Fruit fly (Drosophila melanogaster) whole organism, embryonic: ENCODE results near the gene aux.

Source experiments
- Abd-B ChIP-seq: fragments of 200-800 bp; sonication (Bioruptor generic); optimal IDR thresholded peaks from 2 replicates; lab custom pipeline; 2018; ENCODE audit warnings: missing biosample characterization, mild to moderate bottlenecking, missing genetic modification characterization, moderate library complexity
- Adf1 ChIP-seq: fragments of 200-800 bp; sonication (Bioruptor generic); IDR thresholded peaks from 2 replicates; pipeline ENCODE4 v1.3.6; 2022; ENCODE audit warnings: missing biosample characterization, missing genetic modification characterization
- Atf3 ChIP-seq: fragments of 200-800 bp; sonication (Bioruptor generic); optimal IDR thresholded peaks from 3 replicates; lab custom pipeline; 2016; ENCODE audit warnings: missing biosample characterization, missing genetic modification characterization
- BEAF-32 ChIP-seq: fragments of 200-800 bp; sonication (Bioruptor generic); optimal IDR thresholded peaks from 3 replicates; lab custom pipeline; 2017; ENCODE audit warnings: missing biosample characterization, missing genetic modification characterization, mild to moderate bottlenecking, moderate library complexity, missing genetic modification reagents
- CG10267 ChIP-seq: fragments of 200-800 bp; sonication (Bioruptor generic); optimal IDR thresholded peaks from 2 replicates; lab custom pipeline; 2018; ENCODE audit warnings: missing biosample characterization, mild to moderate bottlenecking, missing genetic modification characterization, moderate library complexity
- CG10959 ChIP-seq: fragments of 200-800 bp; sonication (Bioruptor generic); IDR thresholded peaks from 2 replicates; pipeline ENCODE4 v1.3.6; 2022; ENCODE audit warnings: missing biosample characterization, missing genetic modification characterization
- CG11696 ChIP-seq: fragments of 200-800 bp; sonication (Bioruptor generic); IDR thresholded peaks from 2 replicates; pipeline ENCODE4 v1.3.6; 2022; ENCODE audit warnings: missing biosample characterization, missing genetic modification characterization
- CG12236 ChIP-seq: fragments of 200-800 bp; sonication (Bioruptor generic); optimal IDR thresholded peaks from 2 replicates; lab custom pipeline; 2016; ENCODE audit warnings: missing biosample characterization, missing genetic modification characterization
- CG12391 ChIP-seq: fragments of 200-800 bp; sonication (Bioruptor generic); optimal IDR thresholded peaks from 3 replicates; lab custom pipeline; 2018; ENCODE audit warnings: missing biosample characterization, mild to moderate bottlenecking, missing genetic modification characterization, moderate library complexity
- CG12942 ChIP-seq: fragments of 200-800 bp; sonication (Bioruptor generic); optimal IDR thresholded peaks from 3 replicates; lab custom pipeline; 2016; ENCODE audit warnings: missing biosample characterization, missing genetic modification characterization
- CG13775 ChIP-seq: fragments of 200-800 bp; sonication (Bioruptor generic); optimal IDR thresholded peaks from 3 replicates; lab custom pipeline; 2017; ENCODE audit warnings: missing biosample characterization, mild to moderate bottlenecking, missing genetic modification characterization
- CG2120 ChIP-seq: fragments of 200-800 bp; sonication (Bioruptor generic); optimal IDR thresholded peaks from 3 replicates; lab custom pipeline; 2016; ENCODE audit warnings: missing biosample characterization, missing genetic modification characterization
- CG30403 ChIP-seq: fragments of 200-800 bp; sonication (Bioruptor generic); optimal IDR thresholded peaks from 3 replicates; lab custom pipeline; 2016; ENCODE audit warnings: missing biosample characterization, missing genetic modification characterization
- CG3281 ChIP-seq: fragments of 200-800 bp; sonication (Bioruptor generic); optimal IDR thresholded peaks from 3 replicates; lab custom pipeline; 2017; ENCODE audit warnings: missing biosample characterization, mild to moderate bottlenecking, missing genetic modification characterization
- CG4360 ChIP-seq: fragments of 200-800 bp; sonication (Bioruptor generic); IDR thresholded peaks from 2 replicates; pipeline ENCODE4 v1.3.6; 2022; ENCODE audit warnings: missing biosample characterization, missing genetic modification characterization
- CG4854 ChIP-seq: fragments of 200-800 bp; sonication (Bioruptor generic); optimal IDR thresholded peaks from 2 replicates; lab custom pipeline; 2016; ENCODE audit warnings: missing biosample characterization, missing genetic modification characterization, inconsistent platforms
- CG7556 ChIP-seq: fragments of 200-800 bp; sonication (Bioruptor generic); optimal IDR thresholded peaks from 2 replicates; lab custom pipeline; 2017; ENCODE audit warnings: missing biosample characterization, mild to moderate bottlenecking, missing genetic modification characterization
- CG8478 ChIP-seq: fragments of >200 bp; optimal IDR thresholded peaks from 2 replicates; lab custom pipeline; 2018
- CG8924 ChIP-seq: fragments of 200-800 bp; optimal IDR thresholded peaks from 3 replicates; lab custom pipeline; 2019; ENCODE audit warnings: missing biosample characterization, mild to moderate bottlenecking, missing genetic modification characterization, moderate library complexity
- CTCF ChIP-seq: fragments of 200-800 bp; sonication (Bioruptor generic); optimal IDR thresholded peaks from 2 replicates; lab custom pipeline; 2017; ENCODE audit warnings: missing biosample characterization, mild to moderate bottlenecking, missing genetic modification characterization, moderate library complexity
- Eip74EF ChIP-seq, 2 experiments: fragments of 200-800 bp in 1 of 2; fragments of >200 bp in 1 of 2; sonication (Bioruptor generic) in 1 of 2; optimal IDR thresholded peaks; 2 replicates each; lab custom pipeline; 2017 to 2019; ENCODE audit warnings: missing biosample characterization in 2 of 2, missing genetic modification characterization in 2 of 2, mild to moderate bottlenecking in 1 of 2, moderate library complexity in 1 of 2
- H2.0 ChIP-seq: fragments of 200-800 bp; sonication (Bioruptor generic); IDR thresholded peaks from 2 replicates; pipeline ENCODE4 v1.3.6; 2022; ENCODE audit warnings: missing biosample characterization, missing genetic modification characterization
- Hmr ChIP-seq: fragments of 200-800 bp; sonication (Bioruptor generic); optimal IDR thresholded peaks from 3 replicates; lab custom pipeline; 2017; ENCODE audit warnings: mild to moderate bottlenecking, missing biosample characterization, missing genetic modification reagents, missing genetic modification characterization
- Lhr ChIP-seq: fragments of 200-800 bp; sonication (Bioruptor generic); optimal IDR thresholded peaks from 3 replicates; lab custom pipeline; 2017; ENCODE audit warnings: mild to moderate bottlenecking, missing biosample characterization, missing genetic modification reagents, missing genetic modification characterization
- NK7.1 ChIP-seq: fragments of 200-800 bp; sonication (Bioruptor generic); optimal IDR thresholded peaks from 3 replicates; lab custom pipeline; 2016; ENCODE audit warnings: missing biosample characterization, missing genetic modification characterization
- Opbp ChIP-seq: fragments of 200-800 bp; sonication (Bioruptor generic); IDR thresholded peaks from 3 replicates; pipeline ENCODE4 v1.3.6; 2022; ENCODE audit warnings: missing biosample characterization, missing genetic modification characterization; ENCODE audit not compliant: partially characterized antibody
- Rfx ChIP-seq: fragments of 200-800 bp; sonication (Bioruptor generic); IDR thresholded peaks from 2 replicates; pipeline ENCODE4 v1.3.6; 2022; ENCODE audit warnings: missing biosample characterization, missing genetic modification characterization
- Taf1 ChIP-seq: fragments of 200-800 bp; sonication (Bioruptor generic); IDR thresholded peaks from 2 replicates; pipeline ENCODE4 v1.3.6; 2022; ENCODE audit warnings: missing biosample characterization, missing genetic modification characterization
- Tbp ChIP-seq: fragments of >200 bp; optimal IDR thresholded peaks from 2 replicates; lab custom pipeline; 2018; ENCODE audit warnings: missing biosample characterization, missing genetic modification characterization
- Xbp1 ChIP-seq: fragments of 200-800 bp; sonication (Bioruptor generic); optimal IDR thresholded peaks from 3 replicates; lab custom pipeline; 2016; ENCODE audit warnings: missing biosample characterization, mild to moderate bottlenecking, missing genetic modification characterization
- Xrp1 ChIP-seq: fragments of 200-800 bp; sonication (Bioruptor generic); IDR thresholded peaks from 2 replicates; pipeline ENCODE4 v1.3.6; 2022; ENCODE audit warnings: missing biosample characterization, missing genetic modification characterization
- amos ChIP-seq: fragments of 200-800 bp; sonication (Bioruptor generic); IDR thresholded peaks from 2 replicates; pipeline ENCODE4 v1.3.6; 2022; ENCODE audit warnings: missing biosample characterization, missing genetic modification characterization; ENCODE audit not compliant: partially characterized antibody
- bab2 ChIP-seq: fragments of 200-800 bp; sonication (Bioruptor generic); optimal IDR thresholded peaks from 2 replicates; lab custom pipeline; 2016; ENCODE audit warnings: missing biosample characterization, missing genetic modification characterization
- chm ChIP-seq: fragments of 200-800 bp; sonication (Bioruptor generic); IDR thresholded peaks from 2 replicates; pipeline ENCODE4 v1.3.6; 2022; ENCODE audit warnings: missing biosample characterization, missing genetic modification characterization
- ci ChIP-seq: fragments of 200-800 bp; sonication (Bioruptor generic); IDR thresholded peaks from 3 replicates; pipeline ENCODE4 v1.3.6; 2022; ENCODE audit warnings: missing biosample characterization, missing genetic modification characterization
- da ChIP-seq: fragments of 200-800 bp; sonication (Bioruptor generic); optimal IDR thresholded peaks from 2 replicates; lab custom pipeline; 2016; ENCODE audit warnings: missing biosample characterization, missing genetic modification characterization
- eve ChIP-seq, 2 experiments: fragments of >200 bp; optimal IDR thresholded peaks; 2 replicates each; lab custom pipeline; 2017; ENCODE audit warnings: missing biosample characterization in 2 of 2, missing genetic modification characterization in 2 of 2
- gsb-n ChIP-seq: fragments of 200-800 bp; sonication (Bioruptor generic); optimal IDR thresholded peaks from 3 replicates; lab custom pipeline; 2018; ENCODE audit warnings: missing biosample characterization, mild to moderate bottlenecking, missing genetic modification characterization
- insv ChIP-seq, 2 experiments: fragments of 200-800 bp; sonication (Bioruptor generic); optimal IDR thresholded peaks; 3 replicates each; lab custom pipeline; 2016 to 2018; ENCODE audit warnings: missing biosample characterization in 2 of 2, missing genetic modification characterization in 2 of 2
- lab ChIP-seq: fragments of 200-800 bp; sonication (Bioruptor generic); optimal IDR thresholded peaks from 3 replicates; lab custom pipeline; 2017; ENCODE audit warnings: missing biosample characterization, missing genetic modification characterization, mild to moderate bottlenecking, moderate library complexity, missing genetic modification reagents
- nerfin-1 ChIP-seq: fragments of 200-800 bp; sonication (Bioruptor generic); optimal IDR thresholded peaks from 3 replicates; lab custom pipeline; 2019; ENCODE audit warnings: missing biosample characterization, mild to moderate bottlenecking, missing genetic modification characterization, moderate library complexity
- nom ChIP-seq: fragments of 200-800 bp; sonication (Bioruptor generic); optimal IDR thresholded peaks from 2 replicates; lab custom pipeline; 2017; ENCODE audit warnings: missing biosample characterization, missing genetic modification characterization, mild to moderate bottlenecking, moderate library complexity, missing genetic modification reagents
- pho ChIP-seq: fragments of 200-800 bp; sonication (Bioruptor generic); optimal IDR thresholded peaks from 2 replicates; lab custom pipeline; 2016; ENCODE audit warnings: missing biosample characterization, missing genetic modification characterization
- pros ChIP-seq: fragments of 200-800 bp; sonication (Bioruptor generic); optimal IDR thresholded peaks from 3 replicates; lab custom pipeline; 2019; ENCODE audit warnings: missing biosample characterization, mild to moderate bottlenecking, missing genetic modification characterization, moderate library complexity
- rib ChIP-seq: fragments of 200-800 bp; sonication (Bioruptor generic); IDR thresholded peaks from 2 replicates; pipeline ENCODE4 v1.3.6; 2022; ENCODE audit warnings: missing biosample characterization, missing genetic modification characterization
- run ChIP-seq: fragments of 200-800 bp; sonication (Bioruptor generic); optimal IDR thresholded peaks from 3 replicates; lab custom pipeline; 2018; ENCODE audit warnings: missing biosample characterization, mild to moderate bottlenecking, missing genetic modification characterization
- ssp ChIP-seq: fragments of 200-800 bp; sonication (Bioruptor generic); IDR thresholded peaks from 2 replicates; pipeline ENCODE4 v1.3.6; 2022; ENCODE audit warnings: missing biosample characterization, missing genetic modification characterization
- sug ChIP-seq: fragments of 200-800 bp; optimal IDR thresholded peaks from 2 replicates; lab custom pipeline; 2019; ENCODE audit warnings: missing biosample characterization, mild to moderate bottlenecking, missing genetic modification characterization, moderate library complexity
- tna ChIP-seq: fragments of 200-800 bp; sonication (Bioruptor generic); IDR thresholded peaks from 2 replicates; pipeline ENCODE4 v1.3.6; 2022; ENCODE audit warnings: missing biosample characterization, missing genetic modification characterization; ENCODE audit not compliant: partially characterized antibody
- tup ChIP-seq: fragments of 200-800 bp; sonication (Bioruptor generic); optimal IDR thresholded peaks from 2 replicates; lab custom pipeline; 2016; ENCODE audit warnings: missing biosample characterization, mild to moderate bottlenecking, missing genetic modification characterization, moderate library complexity

aux gene

DNA sequence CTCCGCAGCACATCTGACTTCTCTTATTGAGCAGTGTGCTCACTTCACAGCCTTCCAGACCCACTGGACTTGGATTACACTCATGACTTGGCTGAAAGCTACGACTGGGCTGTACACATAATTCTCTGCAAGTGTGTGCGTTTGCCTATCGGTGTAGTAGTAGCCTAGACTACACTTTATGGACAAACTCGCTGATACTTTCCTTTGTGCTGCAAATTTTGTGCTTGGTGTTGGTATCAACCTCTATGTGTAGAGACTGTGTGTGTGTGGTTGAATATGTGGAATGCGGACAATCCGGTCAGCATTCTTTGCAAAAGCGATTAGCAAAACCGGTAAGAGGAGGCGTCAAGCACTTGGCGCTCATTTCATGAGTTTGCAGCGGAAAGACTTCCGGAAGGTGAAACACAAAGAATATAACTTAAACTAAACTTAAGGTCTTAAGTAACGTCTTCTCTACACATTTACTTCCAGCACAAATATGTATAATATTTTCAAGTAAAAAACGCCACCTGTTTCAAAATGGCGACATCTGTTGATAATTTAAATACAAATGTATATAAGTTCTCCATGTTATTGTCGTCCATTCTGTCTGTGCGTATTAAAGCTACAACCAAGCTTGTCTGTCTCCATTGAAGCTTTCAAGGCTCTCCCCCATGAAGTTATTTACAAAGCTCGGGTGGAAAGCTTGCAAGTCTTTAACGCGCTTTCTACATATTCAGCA, 24.6 kb upstream of the aux start (continued):
- TF ChIP-seq Taf1 (GFP tag; lab: Robert Waterston, UW) (no peak), CTCF (GFP tag; lab: Kevin White, UChicago) (peak; percentile 92), CG12236 (GFP tag; lab: Kevin White, UChicago) (no peak), Tbp (GFP tag; lab: Kevin White, UChicago) (no peak), lab (peak; percentile 10), gsb-n (tag; lab: Kevin White, UChicago) (no peak), pros (GFP tag; lab: Kevin White, UChicago) (peak; percentile 79), CG10267 (tag; lab: Kevin White, UChicago) (no peak), nom (peak; percentile 42), Hmr (peak; percentile 35), CG8478 (no peak), insv (GFP tag; optimal IDR thresholded peaks at IDR 0.05; lab: Kevin White, UChicago) (no peak), H2.0 (no peak), CG12391 (tag; lab: Kevin White, UChicago) (no peak), run (tag; lab: Kevin White, UChicago) (no peak), nerfin-1 (tag; lab: Kevin White, UChicago) (no peak), pho (GFP tag; lab: Kevin White, UChicago) (no peak), Lhr (GFP tag; lab: Kevin White, UChicago) (peak; percentile 51), sug (tag; lab: Kevin White, UChicago) (peak; percentile 83), rib (peak; percentile 31; the same call in 1 of the 2 replicates), bab2 (no peak), Opbp (0 out of 3 replicates have a peak, but pooled peaks have one; percentile 4), CG10959 (GFP tag; lab: Robert Waterston, UW) (no peak), CG12942 (GFP tag; lab: Kevin White, UChicago) (no peak), Atf3 (GFP tag; lab: Kevin White, UChicago) (no peak), Xbp1 (GFP tag; lab: Kevin White, UChicago) (no peak), CG30403 (GFP tag; lab: Kevin White, UChicago) (no peak), Eip74EF (GFP tag; optimal IDR thresholded peaks at IDR 0.05; lab: Kevin White, UChicago) (peak in 1 of 2 experiments; percentile 82), tup (GFP tag; lab: Kevin White, UChicago) (no peak), eve (GFP tag; optimal IDR thresholded peaks at IDR 0.05; lab: Kevin White, UChicago) (no peak), CG4360 (no peak), chm (GFP tag; lab: Robert Waterston, UW) (no peak), ssp (GFP tag; lab: Robert Waterston, UW) (no peak), CG13775 (GFP tag; lab: Kevin White, UChicago) (no peak), da (GFP tag; lab: Kevin White, UChicago) (no peak), Adf1 (GFP tag; lab: Robert Waterston, UW) (no peak), CG2120 (GFP tag; lab: Kevin White, UChicago) (no peak), BEAF-32 (GFP tag; lab: Kevin White, UChicago) (no peak), NK7.1 (GFP tag; lab: Kevin White, UChicago) (no peak), ci (no peak), CG4854 (GFP tag; lab: Kevin White, UChicago) (no peak), CG7556 (GFP tag; lab: Kevin White, UChicago) (no peak), tna (GFP tag; lab: Robert Waterston, UW) (peak; percentile 17; the same call in 1 of the 2 replicates), Xrp1 (no peak), amos (GFP tag; lab: Robert Waterston, UW) (peak; percentile 33), CG8924 (tag; lab: Kevin White, UChicago) (no peak), CG3281 (GFP tag; lab: Kevin White, UChicago) (no peak), Abd-B (GFP tag; lab: Kevin White, UChicago) (no peak), CG11696 (GFP tag; lab: Robert Waterston, UW) (no peak), Rfx (GFP tag; lab: Robert Waterston, UW) (no peak)
